Worm (Caenorhabditis elegans) whole organism, early embryonic: ENCODE results near the gene sre-5.

Source experiments
- B0310.2 ChIP-seq: sonication (generic microtip); optimal IDR thresholded peaks from 2 replicates; lab custom pipeline; 2016; ENCODE audit warnings: mild to moderate bottlenecking, missing genetic modification characterization, missing compliant biosample characterization
- F13C5.2 ChIP-seq: sonication (generic microtip); optimal IDR thresholded peaks from 2 replicates; lab custom pipeline; 2017; ENCODE audit warnings: mild to moderate bottlenecking, missing genetic modification characterization, inconsistent platforms, missing compliant biosample characterization
- aly-1 ChIP-seq: sonication (generic microtip); optimal IDR thresholded peaks from 2 replicates; lab custom pipeline; 2016; ENCODE audit warnings: missing genetic modification characterization, missing compliant biosample characterization
- ama-1 ChIP-seq: fragments of 150-350 bp; optimal IDR thresholded peaks from 2 replicates; lab custom pipeline; 2014
- ceh-13 ChIP-seq: fragments of 200-800 bp; sonication (Bioruptor generic); optimal IDR thresholded peaks from 2 replicates; lab custom pipeline; 2018; ENCODE audit warnings: mild to moderate bottlenecking, missing genetic modification characterization, missing compliant biosample characterization
- ceh-36 ChIP-seq: sonication (generic microtip); optimal IDR thresholded peaks from 2 replicates; lab custom pipeline; 2016; ENCODE audit warnings: missing genetic modification characterization, inconsistent platforms, missing compliant biosample characterization
- ets-7 ChIP-seq: sonication (generic microtip); optimal IDR thresholded peaks from 2 replicates; lab custom pipeline; 2016; ENCODE audit warnings: missing genotype, missing genetic modification characterization, missing compliant biosample characterization
- flt-1 ChIP-seq: fragments of 200-800 bp; sonication (Bioruptor generic); IDR thresholded peaks from 2 replicates; pipeline ENCODE4 v1.3.6; 2022; ENCODE audit warnings: missing genetic modification characterization, missing compliant biosample characterization
- hmbx-1 ChIP-seq: sonication (generic microtip); optimal IDR thresholded peaks from 2 replicates; lab custom pipeline; 2016; ENCODE audit warnings: mild to moderate bottlenecking, missing genetic modification characterization, missing compliant biosample characterization
- hmg-4 ChIP-seq: fragments of 200-800 bp; sonication (Bioruptor generic); optimal IDR thresholded peaks from 2 replicates; lab custom pipeline; 2018; ENCODE audit warnings: mild to moderate bottlenecking, missing genetic modification characterization, missing compliant biosample characterization
- hnd-1 ChIP-seq: sonication (generic microtip); optimal IDR thresholded peaks from 2 replicates; lab custom pipeline; 2016; ENCODE audit warnings: missing genetic modification characterization, missing compliant biosample characterization
- pes-1 ChIP-seq: fragments of 200-800 bp; sonication (Bioruptor generic); IDR thresholded peaks from 2 replicates; pipeline ENCODE4 v1.3.6; 2022; ENCODE audit warnings: missing genetic modification reagents, missing genetic modification characterization, missing compliant biosample characterization
- scrt-1 ChIP-seq: fragments of 200-800 bp; sonication (Bioruptor generic); IDR thresholded peaks from 2 replicates; pipeline ENCODE4 v1.3.6; 2022; ENCODE audit warnings: missing genetic modification characterization, missing compliant biosample characterization
- sea-1 ChIP-seq: fragments of 200-800 bp; sonication (Bioruptor generic); conservative IDR thresholded peaks from 2 replicates; pipeline ENCODE4 v1.3.6; 2022; ENCODE audit warnings: missing genetic modification characterization, missing compliant biosample characterization
- tbx-11 ChIP-seq: fragments of 200-800 bp; sonication (Bioruptor generic); IDR thresholded peaks from 2 replicates; pipeline ENCODE4 v1.3.6; 2022; ENCODE audit warnings: missing genetic modification characterization, missing compliant biosample characterization
- tbx-37 ChIP-seq: fragments of 200-800 bp; sonication (Bioruptor generic); conservative IDR thresholded peaks from 2 replicates; pipeline ENCODE4 v1.3.6; 2022; ENCODE audit warnings: missing genetic modification reagents, missing genetic modification characterization, missing compliant biosample characterization
- tra-4 ChIP-seq: sonication (generic microtip); optimal IDR thresholded peaks from 2 replicates; lab custom pipeline; 2017; ENCODE audit warnings: missing genetic modification characterization, missing compliant biosample characterization

Gene sre-5

ce11 chrIV:3552933-3553332 is 12.1 kb upstream of the sre-5 start:
- TF ChIP-seq sea-1 (no peak), tra-4 (tag; lab: Kevin White, UChicago) (no peak), ets-7 (tag; lab: Kevin White, UChicago) (no peak)

DNA sequence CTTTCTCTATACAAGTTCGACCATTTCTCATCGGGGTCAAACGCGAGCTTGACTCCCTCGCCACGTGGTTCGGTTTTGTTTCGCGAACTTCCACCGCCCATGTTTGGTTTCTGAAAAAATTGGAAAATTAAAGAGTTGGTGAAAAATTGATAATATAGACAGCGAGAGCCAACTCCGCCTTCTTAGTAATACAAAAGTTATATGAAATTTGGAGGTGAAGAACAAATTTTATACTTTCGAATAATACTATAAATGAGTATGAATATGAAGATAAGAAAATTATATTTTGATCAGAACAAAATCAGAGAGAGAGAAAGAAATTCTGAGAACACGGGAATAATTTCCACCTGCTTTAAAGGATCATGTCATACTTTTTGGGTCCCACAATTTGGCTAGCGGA is 7.7 kb upstream of the sre-5 start, which contains the start of gene osm-9:
osm-9 (minus strand) TSS at position 101 of the 400 bp plus-strand sequence.
- no peak for TF ChIP-seq ama-1 (lab: Kevin White, UChicago)
- TF ChIP-seq sea-1, result no peak
- no peak for TF ChIP-seq ceh-13 (GFP tag; lab: Kevin White, UChicago)
- no peak for TF ChIP-seq scrt-1
- no peak for TF ChIP-seq F13C5.2
- no peak for TF ChIP-seq hmbx-1 (tag; lab: Kevin White, UChicago)
- no peak for TF ChIP-seq B0310.2 (tag; lab: Kevin White, UChicago)
- TF ChIP-seq hnd-1 (tag; lab: Kevin White, UChicago), result no peak
- no peak for TF ChIP-seq tra-4 (tag; lab: Kevin White, UChicago)
- TF ChIP-seq ets-7 (tag; lab: Kevin White, UChicago), result no peak
- no peak for TF ChIP-seq pes-1 (GFP tag; lab: Robert Waterston, UW)
- TF ChIP-seq tbx-11 (GFP tag; lab: Robert Waterston, UW), result no peak
- TF ChIP-seq hmg-4 (GFP tag; lab: Kevin White, UChicago), result no peak
- no peak for TF ChIP-seq tbx-37 (GFP tag; lab: Robert Waterston, UW)
- TF ChIP-seq ceh-36 (tag; lab: Kevin White, UChicago), result no peak

DNA sequence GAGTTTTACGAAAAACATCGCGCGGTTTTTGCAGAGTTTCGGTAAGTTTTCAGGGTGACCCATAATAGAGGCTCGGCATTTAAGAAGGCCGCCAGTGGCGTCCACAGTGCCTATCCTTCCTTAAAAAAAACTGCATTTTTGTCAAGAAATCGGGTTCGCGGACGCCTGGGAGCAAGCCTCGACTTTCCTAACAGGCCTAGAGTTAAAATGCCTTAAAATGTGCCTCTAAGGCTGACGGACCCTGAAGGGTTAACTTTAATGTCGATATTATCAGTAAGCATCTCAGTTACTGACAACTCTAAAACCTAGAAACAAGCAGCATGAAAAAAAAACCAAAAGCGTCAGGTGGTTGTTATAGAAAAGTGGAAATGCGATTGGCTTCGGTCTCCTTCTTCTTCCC is 5.8 kb upstream of the sre-5 start:
- TF ChIP-seq sea-1 (no peak), tra-4 (tag; lab: Kevin White, UChicago) (no peak), aly-1 (tag; lab: Kevin White, UChicago) (no peak), B0310.2 (tag; lab: Kevin White, UChicago) (no peak), hmbx-1 (tag; lab: Kevin White, UChicago) (no peak), ceh-13 (GFP tag; lab: Kevin White, UChicago) (no peak), F13C5.2 (no peak), scrt-1 (no peak), ama-1 (lab: Kevin White, UChicago) (no peak), ceh-36 (tag; lab: Kevin White, UChicago) (no peak), pes-1 (GFP tag; lab: Robert Waterston, UW) (no peak), hnd-1 (tag; lab: Kevin White, UChicago) (no peak), tbx-37 (GFP tag; lab: Robert Waterston, UW) (no peak)

DNA sequence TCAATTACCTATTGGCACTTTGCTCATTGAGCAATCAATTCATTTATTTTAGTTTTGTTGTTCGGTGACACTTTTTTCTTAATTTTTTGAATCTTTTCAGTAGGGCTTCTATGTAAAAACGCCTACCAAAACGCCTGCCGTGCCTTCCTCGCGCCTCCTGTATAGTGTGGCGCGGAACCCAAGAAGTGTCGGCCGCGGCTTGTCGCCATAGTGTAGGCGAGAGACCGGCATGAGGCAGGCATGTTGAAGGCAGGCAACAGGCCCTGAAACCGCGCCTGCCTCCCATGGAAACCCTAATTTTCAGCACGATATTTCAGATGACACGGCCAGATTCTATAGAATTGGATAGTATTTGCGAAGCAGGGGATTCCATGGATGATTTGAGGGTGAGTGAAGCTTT is 3.6 kb downstream of the sre-5 start, which contains the start of gene otpl-1:
otpl-1 (plus strand) TSS at position 372 of the 400 bp plus-strand sequence.
- TF ChIP-seq hmbx-1 (tag; lab: Kevin White, UChicago) (no peak), tra-4 (tag; lab: Kevin White, UChicago) (no peak), tbx-37 (GFP tag; lab: Robert Waterston, UW) (no peak), sea-1 (no peak), F13C5.2 (no peak), pes-1 (GFP tag; lab: Robert Waterston, UW) (no peak), hnd-1 (tag; lab: Kevin White, UChicago) (no peak), tbx-11 (GFP tag; lab: Robert Waterston, UW) (no peak), ceh-13 (GFP tag; lab: Kevin White, UChicago) (no peak), aly-1 (tag; lab: Kevin White, UChicago) (no peak), scrt-1 (no peak), hmg-4 (GFP tag; lab: Kevin White, UChicago) (no peak), flt-1 (GFP tag; lab: Robert Waterston, UW) (no peak), ets-7 (tag; lab: Kevin White, UChicago) (no peak)

ce11 chrIV:3570612-3571011 is 5.6 kb downstream of the sre-5 start:
- TF ChIP-seq tbx-11 (GFP tag; lab: Robert Waterston, UW) (no peak), hmg-4 (GFP tag; lab: Kevin White, UChicago) (no peak), aly-1 (tag; lab: Kevin White, UChicago) (no peak), hmbx-1 (tag; lab: Kevin White, UChicago) (no peak), ets-7 (tag; lab: Kevin White, UChicago) (no peak), hnd-1 (tag; lab: Kevin White, UChicago) (no peak), sea-1 (no peak), ama-1 (lab: Kevin White, UChicago) (no peak), ceh-36 (tag; lab: Kevin White, UChicago) (no peak), tbx-37 (GFP tag; lab: Robert Waterston, UW) (no peak), tra-4 (tag; lab: Kevin White, UChicago) (no peak), pes-1 (GFP tag; lab: Robert Waterston, UW) (no peak)

DNA sequence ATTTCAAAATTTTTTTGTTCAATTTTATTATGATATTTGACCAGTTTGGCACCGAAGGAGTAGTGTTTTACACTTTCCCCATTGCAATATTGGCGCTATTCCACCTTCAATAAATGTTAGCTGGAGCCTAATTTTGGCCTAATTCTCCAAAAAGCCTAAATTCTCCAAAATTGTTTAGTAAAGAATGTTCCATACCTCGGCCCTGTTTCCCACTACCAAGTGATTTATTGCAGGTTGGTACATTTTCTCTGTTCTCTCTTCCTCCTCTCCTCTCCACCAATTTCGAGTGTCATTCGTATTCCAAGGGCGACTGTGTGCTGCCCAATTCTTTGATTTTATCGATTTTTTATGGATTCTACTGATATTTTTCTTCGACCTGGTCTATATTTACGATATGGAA is 13.2 kb downstream of the sre-5 start, which contains the start of gene Y37E11B.2:
Y37E11B.2 (plus strand) TSS at position 301 of the 400 bp plus-strand sequence.
- TF ChIP-seq sea-1 (no peak), ama-1 (lab: Kevin White, UChicago) (no peak), pes-1 (GFP tag; lab: Robert Waterston, UW) (no peak), aly-1 (tag; lab: Kevin White, UChicago) (no peak), tra-4 (tag; lab: Kevin White, UChicago) (no peak), hmg-4 (GFP tag; lab: Kevin White, UChicago) (no peak), tbx-37 (GFP tag; lab: Robert Waterston, UW) (no peak), B0310.2 (tag; lab: Kevin White, UChicago) (no peak), ets-7 (tag; lab: Kevin White, UChicago) (no peak), tbx-11 (GFP tag; lab: Robert Waterston, UW) (no peak), flt-1 (GFP tag; lab: Robert Waterston, UW) (no peak), ceh-36 (tag; lab: Kevin White, UChicago) (no peak), scrt-1 (no peak), hnd-1 (tag; lab: Kevin White, UChicago) (no peak), ceh-13 (GFP tag; lab: Kevin White, UChicago) (no peak), F13C5.2 (no peak), hmbx-1 (tag; lab: Kevin White, UChicago) (no peak)

ce11 chrIV:3578667-3579066 is 13.7 kb downstream of the sre-5 start:
- TF ChIP-seq tra-4 (tag; lab: Kevin White, UChicago), result no peak
- no peak for TF ChIP-seq ets-7 (tag; lab: Kevin White, UChicago)
- no peak for TF ChIP-seq hmg-4 (GFP tag; lab: Kevin White, UChicago)
- TF ChIP-seq ceh-13 (GFP tag; lab: Kevin White, UChicago), result no peak
- no peak for TF ChIP-seq F13C5.2
- TF ChIP-seq hmbx-1 (tag; lab: Kevin White, UChicago), result no peak
- no peak for TF ChIP-seq ama-1 (lab: Kevin White, UChicago)
- TF ChIP-seq tbx-11 (GFP tag; lab: Robert Waterston, UW), result no peak
- TF ChIP-seq aly-1 (tag; lab: Kevin White, UChicago), result no peak
- TF ChIP-seq sea-1, result no peak
- TF ChIP-seq hnd-1 (tag; lab: Kevin White, UChicago), result no peak
- TF ChIP-seq pes-1 (GFP tag; lab: Robert Waterston, UW), result no peak
- no peak for TF ChIP-seq B0310.2 (tag; lab: Kevin White, UChicago)
- no peak for TF ChIP-seq ceh-36 (tag; lab: Kevin White, UChicago)
- no peak for TF ChIP-seq scrt-1
